Fruit fly (Drosophila melanogaster): ENCODE results near the gene CG11899.
A peak's percentile ranks its signal among the peaks of the same experiment; 100 is the strongest.

Gene CG11899

DNA sequence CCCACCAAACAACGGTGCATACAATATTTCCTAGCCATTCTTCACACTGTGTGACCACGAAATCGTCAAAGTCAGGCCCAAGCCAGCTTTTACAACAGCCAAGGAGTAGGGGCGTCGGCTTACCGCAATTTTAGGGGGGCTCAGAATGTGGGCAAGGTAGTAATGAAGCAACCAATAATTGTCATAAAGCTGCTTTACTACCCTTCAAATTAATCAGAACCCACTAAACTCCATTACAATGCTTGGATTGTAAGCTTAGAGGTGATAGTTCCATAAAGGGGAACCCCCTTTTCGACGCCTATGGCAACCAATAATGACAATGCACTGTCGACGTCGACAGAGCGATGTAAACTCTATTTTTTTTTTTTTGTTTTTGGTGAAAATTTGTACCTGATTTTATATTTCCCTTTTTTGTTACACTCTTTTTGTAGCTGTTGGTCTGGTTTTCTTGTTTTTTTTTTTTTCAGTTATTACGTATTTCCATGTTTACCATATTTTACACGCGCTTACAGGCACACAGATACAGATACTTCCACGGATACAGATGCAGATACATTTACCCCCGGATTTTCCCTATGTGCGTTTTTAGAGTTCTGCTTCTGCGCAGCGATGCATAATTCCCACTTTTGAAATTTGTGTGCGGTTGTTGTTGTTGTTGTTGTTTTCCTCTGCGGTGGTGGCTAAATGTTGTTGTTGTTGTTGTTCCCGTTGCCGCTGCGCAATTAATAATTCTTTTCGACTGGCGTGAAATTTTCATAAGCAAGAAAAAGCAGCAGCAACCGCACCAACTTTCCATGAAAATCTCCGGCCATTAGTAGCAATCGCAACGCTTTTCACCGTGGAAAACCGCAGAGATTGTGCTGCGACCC lies 4.6 kb downstream of the CG11899 start (continued):
- TF ChIP-seq gro (GFP tag; optimal IDR thresholded peaks at IDR 0.05) (no peak), grn (GFP tag; optimal IDR thresholded peaks at IDR 0.05) (no peak), sim (GFP tag; IDR thresholded peaks at IDR 0.05) (peak; percentile 61; the same call in 1 of the 2 replicates), CG13424 (tag; optimal IDR thresholded peaks at IDR 0.05) (peak; percentile 86), otp (GFP tag; IDR thresholded peaks at IDR 0.05) (peak; percentile 80), vvl (GFP tag; IDR thresholded peaks at IDR 0.05) (peak; percentile 88), wdn (GFP tag; IDR thresholded peaks at IDR 0.05) (peak; percentile 44; the same call in 1 of the 2 replicates), CG13775 (GFP tag; optimal IDR thresholded peaks at IDR 0.05) (peak; percentile 42), CG8290 (GFP tag; optimal IDR thresholded peaks at IDR 0.05) (peak; percentile 77), CG8290 (tag; optimal IDR thresholded peaks at IDR 0.05) (peak; percentile 10 to 87), slp2 (GFP tag; optimal IDR thresholded peaks at IDR 0.05) (peak; percentile 55), CG4360 (GFP tag; IDR thresholded peaks at IDR 0.05) (peak; percentile 99), croc (GFP tag; conservative IDR thresholded peaks at IDR 0.05) (peak; percentile 78), CG32532 (GFP tag; IDR thresholded peaks at IDR 0.05) (peak; percentile 46; the same call in 1 of the 2 replicates), aop (GFP tag; IDR thresholded peaks at IDR 0.05) (peak; percentile 56; the same call in 1 of the 2 replicates), CG6689 (GFP tag; IDR thresholded peaks at IDR 0.05) (peak; percentile 87), sob (GFP tag; IDR thresholded peaks at IDR 0.05) (peak; percentile 49; the same call in 1 of the 2 replicates), crp (GFP tag; optimal IDR thresholded peaks at IDR 0.05) (peak in 1 of 2 experiments; percentile 22), HmgZ (tag; optimal IDR thresholded peaks at IDR 0.05) (peak; percentile 48), br (optimal IDR thresholded peaks at IDR 0.05) (no peak), C15 (GFP tag; IDR thresholded peaks at IDR 0.05) (no peak), Chrac-16 (GFP tag; optimal IDR thresholded peaks at IDR 0.05) (peak; percentile 59), CG1792 (GFP tag; optimal IDR thresholded peaks at IDR 0.05) (peak; percentile 45), CG18599 (GFP tag; optimal IDR thresholded peaks at IDR 0.05) (peak; percentile 71), CG12155 (GFP tag; optimal IDR thresholded peaks at IDR 0.05) (peak; percentile 54), HLH4C (GFP tag; IDR thresholded peaks at IDR 0.05; ENCODE audit: partially characterized antibody) (no peak), CG9727 (GFP tag; optimal IDR thresholded peaks at IDR 0.05) (peak; percentile 62), rib (GFP tag; IDR thresholded peaks at IDR 0.05) (no peak), Ssrp (tag; optimal IDR thresholded peaks at IDR 0.05) (peak; percentile 84), CG14014 (GFP tag; IDR thresholded peaks at IDR 0.05) (0 out of 2 replicates have a peak, but pooled peaks have one; percentile 11), Mad (GFP tag; optimal IDR thresholded peaks at IDR 0.05) (peak; percentile 45), lmd (GFP tag; IDR thresholded peaks at IDR 0.05) (peak; percentile 82), phol (tag; optimal IDR thresholded peaks at IDR 0.05) (peak; percentile 87), Atf3 (GFP tag; optimal IDR thresholded peaks at IDR 0.05) (peak; percentile 59), CG9797 (GFP tag; optimal IDR thresholded peaks at IDR 0.05) (no peak), ERR (GFP tag; optimal IDR thresholded peaks at IDR 0.05) (peak; percentile 25), inv (GFP tag; IDR thresholded peaks at IDR 0.05; ENCODE audit: partially characterized antibody) (no peak), dan (GFP tag; IDR thresholded peaks at IDR 0.05) (peak; percentile 47; the same call in 1 of the 2 replicates), CG7357 (GFP tag; IDR thresholded peaks at IDR 0.05) (peak; percentile 64; the same call in 2 of the 3 replicates), Sox100B (GFP tag; optimal IDR thresholded peaks at IDR 0.05) (peak; percentile 78), Sry-δ (GFP tag; optimal IDR thresholded peaks at IDR 0.05) (peak; percentile 30), crol (GFP tag; IDR thresholded peaks at IDR 0.05) (peak; percentile 40; the same call in 1 of the 2 replicates), CG2678 (tag; optimal IDR thresholded peaks at IDR 0.05) (peak; percentile 84), stc (GFP tag; IDR thresholded peaks at IDR 0.05) (peak; percentile 79), CoRest (tag; optimal IDR thresholded peaks at IDR 0.05) (peak; percentile 77), HHEX (GFP tag; optimal IDR thresholded peaks at IDR 0.05) (peak; percentile 70), CG10274 (GFP tag; optimal IDR thresholded peaks at IDR 0.05) (peak; percentile 13), CG12659 (GFP tag; optimal IDR thresholded peaks at IDR 0.05) (peak; percentile 63), en (GFP tag; optimal IDR thresholded peaks at IDR 0.05) (peak; percentile 69)

Data from whole organism, embryonic.